Worm (Caenorhabditis elegans) whole organism, L1 larva: Measurements from ENCODE around the gene F14H3.4.

Experiments used
- ama-1 ChIP-seq: fragments of 150-350 bp; optimal IDR thresholded peaks from 2 replicates; lab custom pipeline; 2014
- ceh-82 ChIP-seq, 3 experiments: fragments of 150-350 bp in 1 of 3; sonication (generic microtip) in 2 of 3; optimal IDR thresholded peaks; 2 replicates each; lab custom pipeline; 2014 to 2017; ENCODE audit warnings: missing biosample characterization in 3 of 3, missing genetic modification characterization in 3 of 3
- dsc-1 ChIP-seq: sonication (generic microtip); optimal IDR thresholded peaks from 2 replicates; lab custom pipeline; 2016; ENCODE audit warnings: mild to moderate bottlenecking, missing genetic modification characterization, missing compliant biosample characterization
- elt-2 ChIP-seq: sonication (generic microtip); optimal IDR thresholded peaks from 2 replicates; lab custom pipeline; 2016; ENCODE audit warnings: missing genetic modification characterization, mild to moderate bottlenecking, inconsistent platforms, missing compliant biosample characterization, missing genetic modification reagents
- irx-1 ChIP-seq: sonication (generic microtip); optimal IDR thresholded peaks from 2 replicates; lab custom pipeline; 2016; ENCODE audit warnings: missing genetic modification characterization, missing compliant biosample characterization
- nhr-76 ChIP-seq: sonication (generic microtip); optimal IDR thresholded peaks from 2 replicates; lab custom pipeline; 2017; ENCODE audit warnings: missing biosample characterization, missing genetic modification characterization
- snpc-4 ChIP-seq: fragments of 150-350 bp; optimal IDR thresholded peaks from 2 replicates; lab custom pipeline; 2014; ENCODE audit warnings: missing biosample characterization, missing genetic modification characterization
- sup-37 ChIP-seq: fragments of 200-800 bp; sonication (Bioruptor generic); optimal IDR thresholded peaks from 2 replicates; lab custom pipeline; 2018; ENCODE audit warnings: mild to moderate bottlenecking, missing genetic modification characterization, missing compliant biosample characterization
- unc-62 ChIP-seq: fragments of 150-350 bp; optimal IDR thresholded peaks from 2 replicates; lab custom pipeline; 2014; ENCODE audit warnings: missing biosample characterization, missing genetic modification reagents, missing genetic modification characterization

ce11 chrV:16033491-16033890 is 21.4 kb downstream of the F14H3.4 start:
- TF ChIP-seq sup-37 (GFP tag; lab: Kevin White, UChicago) (no peak), elt-2 (tag; lab: Kevin White, UChicago) (no peak), irx-1 (tag; lab: Kevin White, UChicago) (no peak), ceh-82 (tag; optimal IDR thresholded peaks at IDR 0.05; lab: Kevin White, UChicago) (no peak), unc-62 (no peak), snpc-4 (tag; lab: Kevin White, UChicago) (no peak), dsc-1 (tag; lab: Kevin White, UChicago) (no peak), ama-1 (lab: Kevin White, UChicago) (no peak), nhr-76 (tag; lab: Kevin White, UChicago) (no peak)
